Fruit fly (Drosophila melanogaster) whole organism, prepupa: ENCODE data around the gene CG42747.
A peak's percentile ranks its signal among the peaks of the same experiment; 100 is the strongest.

Experiments used
- Blimp-1 ChIP-seq: fragments of 200-800 bp; sonication (Bioruptor generic); optimal IDR thresholded peaks from 3 replicates; lab custom pipeline; 2017; ENCODE audit warnings: missing biosample characterization, missing genetic modification characterization, mild to moderate bottlenecking, moderate library complexity, missing genetic modification reagents
- CG10631 ChIP-seq: fragments of 200-800 bp; sonication (Bioruptor generic); optimal IDR thresholded peaks from 2 replicates; lab custom pipeline; 2016; ENCODE audit warnings: missing biosample characterization, missing genetic modification characterization
- CG11294 ChIP-seq: fragments of 200-800 bp; sonication (Bioruptor generic); IDR thresholded peaks from 2 replicates; pipeline ENCODE4 v1.3.6; 2022; ENCODE audit warnings: missing biosample characterization, missing genetic modification characterization
- CG11762 ChIP-seq: fragments of 200-800 bp; sonication (Bioruptor generic); optimal IDR thresholded peaks from 3 replicates; lab custom pipeline; 2016; ENCODE audit warnings: missing biosample characterization, missing genetic modification characterization; ENCODE audit not compliant: insufficient read depth
- CG11902 ChIP-seq: fragments of 200-800 bp; sonication (Bioruptor generic); optimal IDR thresholded peaks from 3 replicates; lab custom pipeline; 2016; ENCODE audit warnings: missing biosample characterization, missing genetic modification characterization
- CG1621 ChIP-seq: fragments of 200-800 bp; sonication (Bioruptor generic); optimal IDR thresholded peaks from 3 replicates; lab custom pipeline; 2018; ENCODE audit warnings: missing biosample characterization, mild to moderate bottlenecking, missing genetic modification characterization
- CG16779 ChIP-seq: fragments of 200-800 bp; sonication (Bioruptor generic); optimal IDR thresholded peaks from 3 replicates; lab custom pipeline; 2017; ENCODE audit warnings: missing biosample characterization, mild to moderate bottlenecking, missing genetic modification characterization
- CG31627 ChIP-seq: fragments of 200-800 bp; sonication (Bioruptor generic); optimal IDR thresholded peaks from 3 replicates; lab custom pipeline; 2016; ENCODE audit warnings: missing biosample characterization, missing genetic modification characterization
- CG32006 ChIP-seq: fragments of 200-800 bp; sonication (Bioruptor generic); optimal IDR thresholded peaks from 3 replicates; lab custom pipeline; 2017; ENCODE audit warnings: missing biosample characterization, mild to moderate bottlenecking, missing genetic modification characterization
- CG34406 ChIP-seq: fragments of 200-800 bp; sonication (Bioruptor generic); optimal IDR thresholded peaks from 3 replicates; lab custom pipeline; 2016; ENCODE audit warnings: missing biosample characterization, missing genetic modification characterization
- CG3919 ChIP-seq: fragments of 200-800 bp; sonication (Bioruptor generic); optimal IDR thresholded peaks from 3 replicates; lab custom pipeline; 2016; ENCODE audit warnings: missing biosample characterization, missing genetic modification characterization
- CG4318 ChIP-seq: fragments of 200-800 bp; sonication (Bioruptor generic); optimal IDR thresholded peaks from 3 replicates; lab custom pipeline; 2017; ENCODE audit warnings: missing biosample characterization, mild to moderate bottlenecking, missing genetic modification characterization
- CG6163 ChIP-seq: fragments of 200-800 bp; sonication (Bioruptor generic); IDR thresholded peaks from 3 replicates; pipeline ENCODE4 v1.3.6; 2022; ENCODE audit warnings: missing biosample characterization, missing genetic modification characterization
- CG6276 ChIP-seq: fragments of 200-800 bp; sonication (Bioruptor generic); optimal IDR thresholded peaks from 2 replicates; lab custom pipeline; 2017; ENCODE audit warnings: missing biosample characterization, mild to moderate bottlenecking, missing genetic modification characterization
- CG6792 ChIP-seq: fragments of 200-800 bp; sonication (Bioruptor generic); optimal IDR thresholded peaks from 3 replicates; lab custom pipeline; 2016; ENCODE audit warnings: missing biosample characterization, missing genetic modification characterization
- CG6808 ChIP-seq: fragments of 200-800 bp; sonication (Bioruptor generic); optimal IDR thresholded peaks from 3 replicates; lab custom pipeline; 2017; ENCODE audit warnings: missing biosample characterization, missing genetic modification characterization, mild to moderate bottlenecking, moderate library complexity, missing genetic modification reagents
- CG6854 ChIP-seq: fragments of 200-800 bp; sonication (Bioruptor generic); optimal IDR thresholded peaks from 2 replicates; lab custom pipeline; 2017; ENCODE audit warnings: missing biosample characterization, mild to moderate bottlenecking, missing genetic modification characterization
- CG7368 ChIP-seq: fragments of 200-800 bp; sonication (Bioruptor generic); optimal IDR thresholded peaks from 3 replicates; lab custom pipeline; 2016; ENCODE audit warnings: missing biosample characterization, missing genetic modification characterization
- CG8119 ChIP-seq: fragments of 200-800 bp; sonication (Bioruptor generic); IDR thresholded peaks from 3 replicates; pipeline ENCODE4 v1.3.6; 2022; ENCODE audit warnings: missing biosample characterization, missing genetic modification characterization
- CG8319 ChIP-seq: fragments of 200-800 bp; sonication (Bioruptor generic); optimal IDR thresholded peaks from 3 replicates; lab custom pipeline; 2016; ENCODE audit warnings: missing biosample characterization, missing genetic modification characterization
- CG8632 ChIP-seq: fragments of 200-800 bp; sonication (Bioruptor generic); optimal IDR thresholded peaks from 3 replicates; lab custom pipeline; 2016; ENCODE audit warnings: missing biosample characterization, missing genetic modification characterization
- CG9139 ChIP-seq: fragments of 200-800 bp; sonication (Bioruptor generic); optimal IDR thresholded peaks from 3 replicates; lab custom pipeline; 2017; ENCODE audit warnings: missing biosample characterization, mild to moderate bottlenecking, missing genetic modification characterization
- Eip75B ChIP-seq: fragments of 200-800 bp; sonication (Bioruptor generic); optimal IDR thresholded peaks from 3 replicates; lab custom pipeline; 2016; ENCODE audit warnings: missing biosample characterization, missing genetic modification characterization
- Eip78C ChIP-seq: fragments of 200-800 bp; sonication (Bioruptor generic); peaks from one replicate; lab custom pipeline; 2016; ENCODE audit warnings: missing biosample characterization, missing genetic modification characterization
- Eip93F ChIP-seq: fragments of 200-800 bp; sonication (Bioruptor generic); optimal IDR thresholded peaks from 2 replicates; lab custom pipeline; 2016; ENCODE audit warnings: missing biosample characterization, mild to moderate bottlenecking, missing genetic modification characterization
- Ets21C ChIP-seq: fragments of 200-800 bp; sonication (Bioruptor generic); optimal IDR thresholded peaks from 3 replicates; lab custom pipeline; 2016; ENCODE audit warnings: missing biosample characterization, missing genetic modification characterization
- Ets96B ChIP-seq: fragments of 200-800 bp; optimal IDR thresholded peaks from 2 replicates; lab custom pipeline; 2019; ENCODE audit warnings: missing biosample characterization, mild to moderate bottlenecking, missing genetic modification characterization, moderate library complexity
- Gug ChIP-seq: fragments of 200-800 bp; sonication (Bioruptor generic); IDR thresholded peaks from 2 replicates; pipeline ENCODE4 v1.3.6; 2022; ENCODE audit warnings: missing biosample characterization, missing genetic modification characterization
- Hr38 ChIP-seq: sonication (Bioruptor generic); optimal IDR thresholded peaks from 2 replicates; lab custom pipeline; 2016; ENCODE audit warnings: missing biosample characterization, missing genetic modification characterization
- Hr39 ChIP-seq: fragments of 200-800 bp; sonication (Bioruptor generic); optimal IDR thresholded peaks from 2 replicates; lab custom pipeline; 2016; ENCODE audit warnings: missing biosample characterization, missing genetic modification characterization
- Lpt ChIP-seq: fragments of 200-800 bp; sonication (Bioruptor generic); optimal IDR thresholded peaks from 3 replicates; lab custom pipeline; 2016; ENCODE audit warnings: missing biosample characterization, missing genetic modification characterization
- Met ChIP-seq: fragments of 200-800 bp; sonication (Bioruptor generic); optimal IDR thresholded peaks from 3 replicates; lab custom pipeline; 2016; ENCODE audit warnings: missing biosample characterization, missing genetic modification characterization
- OdsH ChIP-seq: fragments of 200-800 bp; sonication (Bioruptor generic); optimal IDR thresholded peaks from 3 replicates; lab custom pipeline; 2016; ENCODE audit warnings: missing biosample characterization, missing genetic modification characterization
- Smox ChIP-seq: fragments of 200-800 bp; sonication (Bioruptor generic); optimal IDR thresholded peaks from 3 replicates; lab custom pipeline; 2016; ENCODE audit warnings: missing biosample characterization, missing genetic modification characterization
- Sox102F ChIP-seq: fragments of 200-800 bp; sonication (Bioruptor generic); optimal IDR thresholded peaks from 2 replicates; lab custom pipeline; 2016; ENCODE audit warnings: missing biosample characterization, mild to moderate bottlenecking, missing genetic modification characterization
- Sox14 ChIP-seq: fragments of 200-800 bp; sonication (Bioruptor generic); optimal IDR thresholded peaks from 3 replicates; lab custom pipeline; 2016; ENCODE audit warnings: missing biosample characterization, missing genetic modification characterization
- achi ChIP-seq: fragments of 200-800 bp; sonication (Bioruptor generic); optimal IDR thresholded peaks from 3 replicates; lab custom pipeline; 2016; ENCODE audit warnings: missing biosample characterization, missing genetic modification characterization
- acj6 ChIP-seq: fragments of 200-800 bp; sonication (Bioruptor generic); optimal IDR thresholded peaks from 3 replicates; lab custom pipeline; 2016; ENCODE audit warnings: missing biosample characterization, missing genetic modification characterization
- dac ChIP-seq: fragments of 200-800 bp; sonication (Bioruptor generic); optimal IDR thresholded peaks from 2 replicates; lab custom pipeline; 2017; ENCODE audit warnings: missing biosample characterization, mild to moderate bottlenecking, missing genetic modification characterization
- dsx ChIP-seq: fragments of 200-800 bp; optimal IDR thresholded peaks from 3 replicates; lab custom pipeline; 2019; ENCODE audit warnings: missing biosample characterization, mild to moderate bottlenecking, missing genetic modification characterization, moderate library complexity; ENCODE audit not compliant: poor library complexity, severe bottlenecking
- eg ChIP-seq: fragments of 200-800 bp; sonication (Bioruptor generic); IDR thresholded peaks from 3 replicates; pipeline ENCODE4 v1.3.6; 2022; ENCODE audit warnings: missing biosample characterization, missing genetic modification characterization
- fd59A ChIP-seq: fragments of 200-800 bp; sonication (Bioruptor generic); optimal IDR thresholded peaks from 2 replicates; lab custom pipeline; 2017; ENCODE audit warnings: missing biosample characterization, mild to moderate bottlenecking, missing genetic modification characterization, missing genetic modification reagents
- lz ChIP-seq: fragments of 200-800 bp; sonication (Bioruptor generic); optimal IDR thresholded peaks from 3 replicates; lab custom pipeline; 2016; ENCODE audit warnings: missing biosample characterization, missing genetic modification characterization
- net ChIP-seq: fragments of 200-800 bp; sonication (Bioruptor generic); optimal IDR thresholded peaks from 3 replicates; lab custom pipeline; 2016; ENCODE audit warnings: missing biosample characterization, missing genetic modification characterization
- salr ChIP-seq, 2 experiments: fragments of 200-800 bp; sonication (Bioruptor generic); optimal IDR thresholded peaks; 3 replicates each; lab custom pipeline; 2016 to 2018; ENCODE audit warnings: missing biosample characterization in 2 of 2, missing genetic modification characterization in 2 of 2, mild to moderate bottlenecking in 1 of 2
- spab ChIP-seq: fragments of 200-800 bp; sonication (Bioruptor generic); optimal IDR thresholded peaks from 2 replicates; lab custom pipeline; 2017; ENCODE audit warnings: missing biosample characterization, mild to moderate bottlenecking, missing genetic modification characterization, missing genetic modification reagents
- ss ChIP-seq, 2 experiments: fragments of 200-800 bp; sonication (Bioruptor generic); optimal IDR thresholded peaks; 2 replicates in 1 of 2; 3 replicates in 1 of 2; lab custom pipeline; 2017 to 2018; ENCODE audit warnings: mild to moderate bottlenecking in 2 of 2, missing biosample characterization in 2 of 2, missing genetic modification characterization in 2 of 2, moderate library complexity in 1 of 2
- svp ChIP-seq: fragments of 200-800 bp; sonication (Bioruptor generic); peaks from one replicate; lab custom pipeline; 2016; ENCODE audit warnings: missing biosample characterization, missing genetic modification characterization
- vri ChIP-seq: fragments of 200-800 bp; sonication (Bioruptor generic); optimal IDR thresholded peaks from 3 replicates; lab custom pipeline; 2016; ENCODE audit warnings: missing biosample characterization, mild to moderate bottlenecking, missing genetic modification characterization

Gene CG42747

DNA sequence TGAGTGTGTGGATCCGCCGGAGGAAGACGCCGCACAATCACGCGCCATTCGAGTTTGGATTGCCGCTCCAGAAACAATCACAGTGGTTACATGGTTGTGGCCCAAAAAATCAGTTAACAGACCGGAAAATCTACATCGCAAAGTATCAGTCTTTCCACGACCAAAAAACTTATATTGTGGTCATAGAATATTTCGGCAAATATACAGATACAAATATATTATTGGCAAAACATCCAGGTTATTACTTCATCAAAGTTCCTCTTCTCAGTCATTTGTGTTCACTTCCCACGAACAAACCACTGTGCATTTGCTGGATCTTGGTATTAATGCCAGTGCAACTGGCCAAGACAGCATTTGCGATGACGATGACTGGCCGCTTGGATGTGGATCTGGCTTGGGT is 57.5 kb downstream of the CG42747 start (continued):
- TF ChIP-seq eg (GFP tag; lab: Robert Waterston, UW), result peak; percentile 42; the same call in 1 of the 3 replicates
- TF ChIP-seq Eip93F (GFP tag; lab: Kevin White, UChicago), result no peak
- TF ChIP-seq dsx, result no peak
- peak; percentile 3 for TF ChIP-seq CG16779 (tag; lab: Kevin White, UChicago)
- peak; percentile 24 for TF ChIP-seq CG31627 (GFP tag; lab: Kevin White, UChicago)
- TF ChIP-seq Sox102F, result no peak
- TF ChIP-seq CG11762 (GFP tag; lab: Kevin White, UChicago), result peak; percentile 37
- TF ChIP-seq, all 60 proteins: peak for 44

DNA sequence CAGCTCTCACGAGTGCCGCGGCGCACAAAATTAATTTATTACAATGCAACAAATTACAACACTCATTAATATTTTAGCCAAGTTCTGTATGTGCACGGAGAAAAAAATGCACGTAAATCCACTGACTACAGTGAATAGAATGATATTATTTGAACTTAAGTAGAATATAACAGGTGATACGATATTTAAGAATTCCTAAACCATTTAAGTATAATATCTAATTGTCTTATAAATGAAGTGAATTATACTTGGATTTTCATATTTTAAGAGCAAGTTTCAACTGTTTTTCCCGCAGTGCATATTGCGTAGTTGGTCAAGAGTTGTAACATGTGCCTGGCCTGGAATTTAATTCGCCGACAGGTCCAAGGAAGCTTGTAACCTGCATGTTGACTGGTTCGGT is 58.3 kb downstream of the CG42747 start:
- TF ChIP-seq Hr38 (GFP tag; lab: Kevin White, UChicago) (no peak), lz (GFP tag; lab: Kevin White, UChicago) (no peak), CG6854 (GFP tag; lab: Kevin White, UChicago) (no peak), CG16779 (tag; lab: Kevin White, UChicago) (no peak), CG11294 (GFP tag; lab: Robert Waterston, UW) (no peak), Lpt (GFP tag; lab: Kevin White, UChicago) (peak; percentile 20), Ets21C (GFP tag; lab: Kevin White, UChicago) (no peak), Eip75B (GFP tag; lab: Kevin White, UChicago) (peak; percentile 27), CG32006 (GFP tag; lab: Kevin White, UChicago) (peak; percentile 50), CG4318 (no peak), CG6808 (peak; percentile 70), CG6163 (peak; percentile 65; the same call in 2 of the 3 replicates), Ets96B (tag; lab: Kevin White, UChicago) (peak; percentile 77), net (GFP tag; lab: Kevin White, UChicago) (peak; percentile 64), CG8632 (GFP tag; lab: Kevin White, UChicago) (peak; percentile 62), Gug (GFP tag; lab: Robert Waterston, UW) (no peak), Met (GFP tag; lab: Kevin White, UChicago) (no peak), Smox (GFP tag; lab: Kevin White, UChicago) (peak; percentile 32), CG11762 (GFP tag; lab: Kevin White, UChicago) (peak; percentile 49), CG8119 (peak; percentile 70), CG10631 (peak; percentile 69), dsx (peak; percentile 66), vri (GFP tag; lab: Kevin White, UChicago) (no peak), CG6792 (peak; percentile 54), CG31627 (GFP tag; lab: Kevin White, UChicago) (no peak), achi (peak; percentile 60), CG1621 (tag; lab: Kevin White, UChicago) (peak; percentile 30), CG9139 (GFP tag; lab: Kevin White, UChicago) (no peak), dac (GFP tag; lab: Kevin White, UChicago) (no peak), svp (GFP tag; lab: Kevin White, UChicago) (peak; percentile 70), CG3919 (peak; percentile 49), salr (GFP tag; optimal IDR thresholded peaks at IDR 0.05; lab: Kevin White, UChicago) (peak; percentile 15 to 30), Sox102F (no peak), eg (GFP tag; lab: Robert Waterston, UW) (0 out of 3 replicates have a peak, but pooled peaks have one; percentile 28), CG11902 (GFP tag; lab: Kevin White, UChicago) (no peak), Sox14 (GFP tag; lab: Kevin White, UChicago) (peak; percentile 49), CG7368 (GFP tag; lab: Kevin White, UChicago) (no peak), acj6 (GFP tag; lab: Kevin White, UChicago) (peak; percentile 43), ss (GFP tag; optimal IDR thresholded peaks at IDR 0.05; lab: Kevin White, UChicago) (peak; percentile 0 to 61), spab (peak; percentile 62), CG6276 (GFP tag; lab: Kevin White, UChicago) (peak; percentile 12), Eip93F (GFP tag; lab: Kevin White, UChicago) (no peak), fd59A (GFP tag; lab: Kevin White, UChicago) (peak; percentile 32), CG34406 (peak; percentile 41), Hr39 (peak; percentile 0), CG8319 (GFP tag; lab: Kevin White, UChicago) (no peak), OdsH (GFP tag; lab: Kevin White, UChicago) (peak; percentile 30), Eip78C (GFP tag; lab: Kevin White, UChicago) (peak; percentile 88), Blimp-1 (GFP tag; lab: Kevin White, UChicago) (no peak)
